Worm (Caenorhabditis elegans) whole organism, L2 larva: ENCODE results near the gene sid-3.

Experiments
- C34F6.9 ChIP-seq: fragments of 150-350 bp; optimal IDR thresholded peaks from 2 replicates; lab custom pipeline; 2014; ENCODE audit warnings: missing biosample characterization, missing genetic modification characterization
- alr-1 ChIP-seq: fragments of 150-350 bp; optimal IDR thresholded peaks from 2 replicates; lab custom pipeline; 2014; ENCODE audit warnings: missing biosample characterization, missing genetic modification characterization
- ama-1 ChIP-seq: fragments of 150-350 bp; optimal IDR thresholded peaks from 2 replicates; lab custom pipeline; 2018; ENCODE audit warnings: inconsistent platforms
- elt-1 ChIP-seq: fragments of 150-350 bp; optimal IDR thresholded peaks from 2 replicates; lab custom pipeline; 2014; ENCODE audit warnings: missing biosample characterization, missing genetic modification characterization
- lin-11 ChIP-seq: fragments of 150-350 bp; sonication (generic microtip); optimal IDR thresholded peaks from 2 replicates; lab custom pipeline; 2014; ENCODE audit warnings: missing biosample characterization, missing genetic modification characterization, inconsistent platforms, mixed read lengths
- mab-5 ChIP-seq: fragments of 150-350 bp; optimal IDR thresholded peaks from 2 replicates; lab custom pipeline; 2014; ENCODE audit warnings: missing biosample characterization, missing genetic modification characterization
- nhr-11 ChIP-seq: fragments of 150-350 bp; optimal IDR thresholded peaks from 2 replicates; lab custom pipeline; 2014; ENCODE audit warnings: missing biosample characterization, missing genetic modification characterization
- snpc-4 ChIP-seq: fragments of 150-350 bp; optimal IDR thresholded peaks from 2 replicates; lab custom pipeline; 2014; ENCODE audit warnings: missing biosample characterization, missing genetic modification characterization
- zag-1 ChIP-seq: fragments of 150-350 bp; optimal IDR thresholded peaks from 2 replicates; lab custom pipeline; 2014; ENCODE audit warnings: missing biosample characterization, missing genetic modification characterization

ce11 chrX:17217050-17217813, 31.1 kb downstream of the sid-3 start, which contains the start of gene acdh-7:
- no peak for TF ChIP-seq alr-1
- no peak for TF ChIP-seq snpc-4 (tag; lab: Kevin White, UChicago)
- no peak for TF ChIP-seq zag-1
- TF ChIP-seq ama-1 (lab: Kevin White, UChicago) = peak; percentile 68
- TF ChIP-seq mab-5 (tag; lab: Kevin White, UChicago) = no peak
- no peak for TF ChIP-seq C34F6.9 (tag; lab: Kevin White, UChicago)
- no peak for TF ChIP-seq elt-1
- no peak for TF ChIP-seq nhr-11 (tag; lab: Kevin White, UChicago)
- TF ChIP-seq lin-11 = no peak
